Worm (Caenorhabditis elegans) whole organism, midembryonic: ENCODE results near the gene R193.2.

ENCODE experiments used
- T22C8.4 ChIP-seq: fragments of 200-800 bp; sonication (Bioruptor generic); IDR thresholded peaks from 2 replicates; pipeline ENCODE4 v1.3.6; 2022; ENCODE audit warnings: missing genetic modification characterization, missing compliant biosample characterization
- flt-1 ChIP-seq: fragments of 200-800 bp; sonication (Bioruptor generic); IDR thresholded peaks from 2 replicates; pipeline ENCODE4 v1.3.6; 2022; ENCODE audit warnings: missing genetic modification characterization, missing compliant biosample characterization
- med-1 ChIP-seq: sonication (generic microtip); optimal IDR thresholded peaks from 2 replicates; lab custom pipeline; 2017; ENCODE audit warnings: missing genetic modification characterization, mild to moderate bottlenecking, missing compliant biosample characterization, antibody characterized with exemption, missing genetic modification reagents; ENCODE audit not compliant: insufficient read depth
- ref-1 ChIP-seq: fragments of 200-800 bp; sonication (Bioruptor generic); conservative IDR thresholded peaks from 2 replicates; pipeline ENCODE4 v1.3.6; 2022; ENCODE audit warnings: missing genetic modification reagents, missing genetic modification characterization, missing compliant biosample characterization
- ztf-29 ChIP-seq: fragments of 200-800 bp; sonication (Bioruptor generic); IDR thresholded peaks from 2 replicates; pipeline ENCODE4 v1.3.6; 2022; ENCODE audit warnings: missing genetic modification reagents, missing genetic modification characterization, missing compliant biosample characterization

ce11 chrX:1122198-1122597 is 26.2 kb downstream of the R193.2 start:
- TF ChIP-seq med-1 (GFP tag; lab: Kevin White, UChicago) = no peak
- TF ChIP-seq T22C8.4 (GFP tag; lab: Robert Waterston, UW) = no peak
- no peak for TF ChIP-seq flt-1 (GFP tag; lab: Robert Waterston, UW)
- TF ChIP-seq ztf-29 = no peak
- TF ChIP-seq ref-1 = no peak
